Fruit fly (Drosophila melanogaster) S2 (cell line): ENCODE measurements around the gene Hexim.

ENCODE experiments used
- CG8478 ChIP-seq: fragments of >200 bp; optimal IDR thresholded peaks from 2 replicates; lab custom pipeline; 2018
- CTCF ChIP-seq, 2 experiments: fragments of >200 bp; optimal IDR thresholded peaks; 2 replicates each; lab custom pipeline; 2018

Hexim gene

DNA sequence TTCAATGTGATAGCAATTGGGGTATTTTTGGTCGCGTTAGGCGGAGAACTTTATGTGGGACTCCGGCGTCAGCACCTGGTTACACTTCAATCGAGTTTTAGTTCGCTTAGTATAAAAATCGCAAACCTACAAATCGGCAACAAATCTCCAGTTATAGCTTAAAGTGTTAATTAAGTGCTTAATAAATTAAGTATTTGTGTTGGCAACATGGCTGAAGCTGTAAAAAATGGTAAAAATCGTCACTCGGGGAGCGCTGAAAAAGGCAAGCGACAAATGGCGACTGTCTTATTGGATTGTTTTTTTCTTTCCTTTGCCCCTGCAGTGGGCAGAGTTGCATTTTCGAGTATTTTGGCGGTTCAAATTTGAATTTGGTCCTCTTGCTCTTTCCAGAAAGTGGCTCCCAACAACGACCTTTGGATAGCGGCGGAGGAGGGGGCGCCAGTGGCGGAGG is at the start of gene Hexim:
TSS of gene Hexim (plus strand) at position 85 of the 451 bp plus-strand sequence.
- TF ChIP-seq CTCF (optimal IDR thresholded peaks at IDR 0.05; lab: Kevin White, UChicago) (no peak), CG8478 (no peak)

DNA sequence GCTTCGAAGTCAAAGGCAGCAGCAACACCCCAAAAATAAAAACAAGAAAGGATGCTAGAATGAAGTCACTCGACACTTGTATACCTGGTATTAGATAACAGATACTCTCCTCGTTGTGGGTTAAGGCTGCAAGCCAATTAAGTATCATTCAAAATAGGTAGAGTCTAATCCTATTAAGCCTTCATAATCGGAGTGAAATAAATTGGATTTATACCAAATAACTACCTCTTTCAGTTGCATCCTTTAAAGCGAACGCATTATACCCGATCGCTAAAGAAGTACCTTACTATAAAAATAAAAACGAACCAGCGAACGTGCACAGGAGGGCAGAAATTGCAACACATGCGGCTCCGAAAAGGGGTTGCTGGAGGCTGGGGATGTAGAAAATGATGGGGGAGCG is 36.7 kb upstream of the Hexim start:
- TF ChIP-seq CG8478 (no peak), CTCF (optimal IDR thresholded peaks at IDR 0.05; lab: Kevin White, UChicago) (no peak)

DNA sequence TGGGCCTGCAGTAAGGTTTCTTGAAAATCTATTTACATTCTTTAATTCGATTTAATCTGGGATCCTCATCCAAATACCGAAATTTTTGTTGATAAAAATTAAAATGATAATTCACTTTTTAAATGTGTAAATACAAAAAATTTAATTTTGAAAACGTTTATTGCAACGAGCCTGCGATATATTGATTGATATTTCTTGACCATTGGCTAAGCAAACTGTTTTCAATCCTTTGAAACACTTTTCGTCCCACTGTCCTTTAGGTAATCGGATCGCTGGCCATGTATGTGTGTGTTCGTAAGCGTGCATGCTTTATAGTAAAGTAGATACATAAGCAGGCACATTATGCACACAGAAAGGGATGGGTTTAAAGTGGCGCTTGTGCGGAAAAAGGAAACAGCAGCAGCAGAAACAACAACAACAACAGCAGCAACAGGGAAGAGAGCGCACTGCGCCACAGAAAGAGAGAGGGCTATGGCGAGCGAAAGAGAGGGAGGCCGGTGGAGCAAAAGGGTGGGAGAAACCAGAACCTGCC is 35.1 kb upstream of the Hexim start:
- TF ChIP-seq CG8478 (no peak), CTCF (optimal IDR thresholded peaks at IDR 0.05; lab: Kevin White, UChicago) (no peak)

DNA sequence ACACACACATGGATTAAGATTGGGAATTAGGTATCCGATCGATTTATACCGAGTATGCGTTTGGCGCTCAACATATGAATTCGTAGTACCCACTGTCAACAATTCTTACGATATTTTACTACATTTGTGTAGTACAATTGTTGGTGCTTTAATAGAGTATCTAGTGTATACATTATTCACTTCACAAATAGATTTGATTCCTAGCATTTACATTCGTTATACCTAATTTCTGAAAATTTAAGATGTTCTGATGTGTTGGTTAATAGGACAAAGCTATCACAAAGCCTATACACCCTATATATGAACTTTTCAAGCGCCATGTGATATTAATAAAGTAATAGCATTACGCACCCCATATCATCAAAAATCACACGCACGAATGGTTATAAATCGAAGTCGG is 34.6 kb upstream of the Hexim start:
- no peak for TF ChIP-seq CTCF (optimal IDR thresholded peaks at IDR 0.05; lab: Kevin White, UChicago)
- no peak for TF ChIP-seq CG8478

DNA sequence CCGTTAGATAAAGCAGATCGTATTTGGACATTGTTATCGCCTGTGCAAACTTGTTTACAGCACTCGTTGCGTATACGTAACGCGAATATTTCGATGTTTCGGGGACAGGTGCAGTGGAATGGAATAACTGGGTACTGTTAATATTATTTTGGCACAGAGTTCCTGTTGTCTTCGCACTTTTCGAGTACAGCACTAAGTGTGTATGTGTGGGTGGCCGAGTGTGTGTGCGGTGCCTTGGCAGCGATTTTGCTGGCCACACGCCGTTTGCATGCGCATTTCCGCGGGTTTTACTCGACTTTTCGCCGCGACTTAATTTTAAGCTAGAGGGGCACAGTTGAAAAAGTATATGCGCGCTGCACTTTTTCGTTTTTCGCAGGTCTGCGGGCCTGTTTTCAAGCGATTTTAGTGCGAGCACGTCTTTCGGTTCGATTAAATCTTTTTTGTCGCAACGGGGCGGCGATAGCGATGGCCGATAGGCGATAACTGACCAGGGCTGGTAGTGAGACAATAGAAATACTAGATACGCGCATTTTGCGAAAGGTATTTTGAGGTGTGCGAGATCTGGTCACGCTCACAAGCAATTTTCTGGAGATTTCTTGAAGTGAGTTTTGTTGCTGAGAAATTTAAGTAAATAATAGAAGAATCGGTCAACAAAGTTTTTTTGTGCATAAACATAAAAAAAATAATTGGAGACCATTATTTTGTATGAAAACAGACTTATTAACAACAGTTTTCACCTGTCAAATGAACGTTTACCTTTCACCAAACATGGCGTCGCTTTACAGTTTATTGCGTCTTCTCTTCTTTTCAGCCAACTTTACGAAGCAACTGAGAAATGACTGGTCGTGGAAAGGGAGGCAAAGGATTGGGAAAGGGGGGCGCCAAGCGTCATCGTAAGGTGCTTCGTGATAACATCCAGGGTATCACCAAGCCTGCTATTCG is 33.8 kb upstream of the Hexim start, which contains the start of the genes put and His4r:
TSS of gene put (minus strand) at position 489 of the 942 bp plus-strand sequence.
TSS of gene His4r (plus strand) at position 541 of the 942 bp plus-strand sequence.
- TF ChIP-seq CG8478 (no peak), CTCF (optimal IDR thresholded peaks at IDR 0.05; lab: Kevin White, UChicago) (peak in 1 of 2 experiments; percentile 15)

DNA sequence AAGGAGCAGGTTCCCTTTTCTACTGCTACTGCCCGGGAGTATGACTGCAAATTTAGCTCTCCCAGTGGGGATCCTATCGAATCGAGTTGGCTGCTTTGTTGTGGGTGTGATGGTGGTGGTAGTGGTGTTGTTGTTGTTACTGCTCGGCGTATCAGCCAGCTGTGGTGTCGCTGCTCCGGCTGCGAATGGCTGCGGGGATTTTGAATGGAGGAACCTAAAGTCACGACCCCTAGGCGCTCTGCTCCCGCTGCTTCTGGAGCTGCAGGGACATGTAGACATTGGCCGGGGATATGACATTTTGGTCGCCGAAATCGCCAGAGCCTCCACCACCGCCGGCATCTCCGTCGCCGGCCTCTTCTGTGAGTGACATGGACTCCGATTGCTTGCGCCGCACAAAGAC is 32.5 kb upstream of the Hexim start:
- TF ChIP-seq CG8478 (no peak), CTCF (optimal IDR thresholded peaks at IDR 0.05; lab: Kevin White, UChicago) (no peak)

DNA sequence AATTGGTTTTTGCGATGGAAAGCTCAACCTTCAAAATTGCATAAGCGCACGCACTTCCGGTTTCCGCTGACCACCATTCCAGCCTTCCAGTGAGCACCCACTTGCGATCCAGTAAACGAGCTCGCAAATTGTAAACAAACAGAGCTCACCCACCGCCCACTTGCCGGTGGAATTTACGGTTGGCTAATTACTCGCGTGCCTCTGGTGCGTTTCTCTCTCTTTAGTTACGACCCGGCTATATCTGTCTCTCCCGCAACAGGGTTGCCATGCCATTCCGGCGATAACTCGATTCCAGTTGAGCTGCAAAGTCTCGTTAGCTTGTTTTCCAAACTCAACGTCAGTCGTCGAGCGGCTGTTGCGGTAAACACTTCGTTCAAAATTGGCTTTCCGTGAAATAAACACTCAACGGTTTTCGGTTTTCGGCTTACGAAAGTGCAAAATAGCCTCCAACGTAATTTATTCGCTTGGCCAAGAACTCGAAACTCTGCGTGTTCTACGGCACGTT is 29.1 kb upstream of the Hexim start, which contains the start of gene Cad88C:
TSS of gene Cad88C (plus strand) at position 360 of the 505 bp plus-strand sequence.
- no peak for TF ChIP-seq CTCF (optimal IDR thresholded peaks at IDR 0.05; lab: Kevin White, UChicago)
- TF ChIP-seq CG8478, result no peak

- TF ChIP-seq CTCF (optimal IDR thresholded peaks at IDR 0.05; lab: Kevin White, UChicago) (no peak), CG8478 (no peak)
Measured at dm6 chr3R:14631911-14632310, 27.3 kb upstream of the Hexim start.

dm6 chr3R:14642463-14642862 is 16.8 kb upstream of the Hexim start, which contains the start of gene CG7886:
CG7886 (minus strand) TSS chr3R:14642563.
- TF ChIP-seq CG8478, result no peak
- TF ChIP-seq CTCF (optimal IDR thresholded peaks at IDR 0.05; lab: Kevin White, UChicago), result no peak

dm6 chr3R:14649307-14650239 is 9.7 kb upstream of the Hexim start:
- TF ChIP-seq CG8478, result no peak
- no peak for TF ChIP-seq CTCF (optimal IDR thresholded peaks at IDR 0.05; lab: Kevin White, UChicago)

- TF ChIP-seq CG8478 (no peak), CTCF (optimal IDR thresholded peaks at IDR 0.05; lab: Kevin White, UChicago) (no peak)
Measured at dm6 chr3R:14650367-14650766, 8.9 kb upstream of the Hexim start.

- TF ChIP-seq CG8478 (no peak), CTCF (optimal IDR thresholded peaks at IDR 0.05; lab: Kevin White, UChicago) (no peak)
Measured at dm6 chr3R:14651076-14651662, 8.1 kb upstream of the Hexim start.

DNA sequence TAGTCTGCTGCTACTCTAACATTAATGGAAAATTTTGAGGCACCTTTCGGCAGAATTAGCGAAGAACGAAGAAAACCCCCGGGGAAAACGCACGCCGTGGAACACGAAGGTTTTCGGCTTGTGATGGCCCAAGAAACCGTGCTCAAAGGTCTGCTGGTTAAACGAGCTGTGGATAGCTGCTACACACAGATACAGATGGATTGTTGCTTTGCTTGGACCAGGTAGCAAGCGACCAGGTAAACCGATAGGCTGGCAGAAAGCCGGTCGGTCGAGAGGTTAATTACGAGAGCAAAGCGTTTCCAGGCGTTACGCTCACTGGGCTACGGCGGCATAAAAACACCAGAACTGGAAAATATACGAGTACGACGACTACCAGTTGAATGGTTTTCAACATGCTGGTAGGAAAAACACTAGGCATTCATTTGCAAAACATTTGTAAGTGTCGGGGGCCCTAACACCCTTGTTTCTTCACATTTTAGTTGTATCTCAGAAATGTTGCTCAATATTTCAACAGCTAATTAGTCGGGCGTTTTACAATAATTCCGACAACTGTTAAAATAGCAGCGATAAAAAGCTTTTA is 6.8 kb upstream of the Hexim start:
- no peak for TF ChIP-seq CTCF (optimal IDR thresholded peaks at IDR 0.05; lab: Kevin White, UChicago)
- TF ChIP-seq CG8478, result no peak
